Fruit fly (Drosophila melanogaster) S2 (cell line): ENCODE results near the gene RpS15Aa.

Source experiments
- CG8478 ChIP-seq: fragments of >200 bp; optimal IDR thresholded peaks from 2 replicates; lab custom pipeline; 2018
- CTCF ChIP-seq, 2 experiments: fragments of >200 bp; optimal IDR thresholded peaks; 2 replicates each; lab custom pipeline; 2018

DNA sequence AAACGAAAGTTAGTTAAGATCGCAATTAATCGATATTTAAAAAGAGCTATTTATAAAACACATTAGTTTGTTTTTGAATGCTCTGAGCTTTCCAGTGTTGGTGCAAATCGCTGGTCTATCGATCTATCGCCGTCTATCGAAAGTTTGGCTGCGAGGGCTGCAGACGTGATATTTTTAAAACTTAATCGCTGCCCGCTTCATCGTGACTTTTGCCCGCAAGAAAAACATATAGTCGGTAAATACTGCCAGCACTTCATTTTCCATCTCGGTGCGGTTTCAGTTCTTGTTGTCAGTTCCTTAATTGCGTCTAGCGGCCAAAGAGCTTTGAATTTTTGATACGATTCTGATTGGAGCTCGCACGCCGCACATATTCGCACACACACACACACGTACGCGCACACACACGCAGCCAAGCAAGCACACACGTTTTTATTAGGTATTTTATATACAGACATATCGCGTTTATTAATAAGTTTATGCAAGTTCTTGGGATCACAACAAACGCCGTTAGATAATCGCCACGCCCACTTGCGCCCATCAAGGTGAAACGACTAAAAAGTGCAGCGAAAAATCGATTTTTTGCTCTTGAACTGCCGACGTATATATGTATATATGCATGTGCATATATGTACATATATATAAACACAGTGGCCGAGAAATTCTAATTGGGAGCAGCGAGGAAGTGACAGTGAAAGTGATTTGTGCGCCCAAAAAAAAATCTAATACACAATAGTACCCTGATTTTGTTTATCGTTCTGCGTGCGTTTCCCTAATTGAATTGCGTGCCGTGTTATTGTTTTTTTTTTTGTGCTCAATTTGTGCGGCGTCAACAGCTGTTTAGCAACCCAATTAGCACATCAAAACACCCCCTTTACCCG lies 33.6 kb upstream of the RpS15Aa start:
- TF ChIP-seq CG8478 (no peak), CTCF (optimal IDR thresholded peaks at IDR 0.05; lab: Kevin White, UChicago) (no peak)
